Fruit fly (Drosophila melanogaster) whole organism, pupa: ENCODE results near the gene CG32299.

ENCODE experiments used
- CG4496 ChIP-seq: fragments of 200-800 bp; sonication (Bioruptor generic); IDR thresholded peaks from 3 replicates; pipeline ENCODE4 v1.3.6; 2022; ENCODE audit warnings: missing biosample characterization, missing genetic modification characterization
- EcR ChIP-seq: fragments of 200-800 bp; sonication (Bioruptor generic); optimal IDR thresholded peaks from 3 replicates; lab custom pipeline; 2019; ENCODE audit warnings: missing biosample characterization, missing genetic modification characterization, mild to moderate bottlenecking, moderate library complexity, missing genetic modification reagents

DNA sequence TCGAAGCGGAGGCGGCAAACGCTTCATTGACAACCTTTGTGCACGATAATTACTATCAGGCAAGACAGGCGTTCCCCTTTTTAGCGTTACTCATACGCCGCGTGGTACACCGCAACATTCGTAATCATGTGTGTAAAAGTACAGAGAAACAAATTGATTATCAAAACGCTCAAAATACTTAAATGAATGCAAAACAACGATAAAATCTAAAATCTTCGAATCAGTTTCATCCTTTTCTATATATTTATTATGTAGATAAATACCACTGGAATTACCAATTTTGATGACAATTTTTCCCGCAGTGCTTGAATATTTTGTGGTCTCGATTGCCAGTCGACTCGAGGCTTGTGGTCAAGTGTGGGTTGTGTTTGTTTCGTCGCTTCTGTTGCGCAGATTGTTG, 20.1 kb upstream of the CG32299 start:
- TF ChIP-seq CG4496 (GFP tag; lab: Robert Waterston, UW) (peak; percentile 52; the same call in 2 of the 3 replicates), EcR (GFP tag; lab: Kevin White, UChicago) (no peak)
